ENCODE assay signal across 1 fruit fly cellular context in the genomic region with DNA sequence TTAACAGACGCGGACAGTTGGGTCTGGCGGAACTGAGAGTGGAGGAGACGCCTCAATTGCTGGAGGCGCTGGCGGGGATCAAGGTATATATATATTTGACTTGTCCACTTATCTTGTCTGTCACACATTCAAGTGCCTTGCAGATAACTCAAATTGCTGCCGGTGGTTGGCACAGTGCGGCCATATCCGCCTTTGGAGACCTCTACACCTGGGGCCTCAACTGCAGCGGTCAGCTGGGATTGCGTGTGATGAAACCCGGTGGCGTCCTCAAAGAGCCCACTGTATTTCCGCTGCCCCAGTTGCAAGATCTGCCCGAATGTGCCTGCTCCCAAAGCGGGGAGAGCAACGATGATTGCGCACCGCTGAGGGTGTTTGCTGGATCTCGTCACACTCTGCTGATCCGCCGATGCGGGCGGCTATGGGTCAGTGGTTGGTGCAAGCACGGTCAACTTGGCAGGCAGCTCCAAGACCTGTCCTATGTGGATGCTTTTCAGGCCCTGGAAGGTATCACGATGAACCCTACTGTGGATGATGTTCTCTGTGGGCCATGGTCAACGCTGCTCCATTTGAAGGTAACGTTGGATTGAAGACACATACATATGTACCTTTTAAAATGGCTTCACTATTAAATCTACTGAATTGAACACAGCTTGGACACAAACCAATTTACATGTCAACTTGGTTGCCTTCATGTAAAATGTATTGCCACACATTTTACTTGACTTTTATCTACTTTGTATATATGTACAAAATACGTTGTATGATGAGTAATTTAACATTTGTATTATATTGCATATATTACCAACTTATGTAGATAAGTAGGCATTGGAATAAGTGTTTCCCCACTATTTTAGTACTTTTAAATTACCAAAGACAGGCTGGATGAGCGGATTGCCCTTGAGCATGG.
TF ChIP-seq lines count a peak whose summit lies in the region.

A gene (plus strand): TSS at position 844 of the 907 bp plus-strand sequence.

TF ChIP-seq in whole organism, embryonic, 481 proteins besides CTCF, POLR2A, EP300 and RAD21 (continued from another document and continues in another):
- TF ChIP-seq CG31365 (tag; optimal IDR thresholded peaks at IDR 0.05; lab: Kevin White, UChicago) = no peak
- no peak for TF ChIP-seq Tbp (GFP tag; optimal IDR thresholded peaks at IDR 0.05; lab: Kevin White, UChicago)
- TF ChIP-seq abd-A (tag; optimal IDR thresholded peaks at IDR 0.05; lab: Kevin White, UChicago) = no peak
- no peak for TF ChIP-seq gfzf (GFP tag; optimal IDR thresholded peaks at IDR 0.05; lab: Kevin White, UChicago)
- TF ChIP-seq CG14014 (GFP tag; IDR thresholded peaks at IDR 0.05; lab: Robert Waterston, UW) = no peak
- TF ChIP-seq lmd (GFP tag; IDR thresholded peaks at IDR 0.05; lab: Robert Waterston, UW) = no peak
- TF ChIP-seq caup (GFP tag; optimal IDR thresholded peaks at IDR 0.05; lab: Kevin White, UChicago; ENCODE audit: severe bottlenecking) = no peak
- TF ChIP-seq CG9437 (GFP tag; optimal IDR thresholded peaks at IDR 0.05; lab: Kevin White, UChicago) = no peak
- peak; percentile 62; the same call in 1 of the 2 replicates for TF ChIP-seq vvl (GFP tag; IDR thresholded peaks at IDR 0.05; lab: Robert Waterston, UW)
- peak; percentile 24; the same call in 1 of the 2 replicates for TF ChIP-seq Rfx (GFP tag; IDR thresholded peaks at IDR 0.05; lab: Robert Waterston, UW)
- no peak for TF ChIP-seq CG43689 (GFP tag; IDR thresholded peaks at IDR 0.05; lab: Robert Waterston, UW)
- no peak for TF ChIP-seq CG13624 (GFP tag; optimal IDR thresholded peaks at IDR 0.05; lab: Kevin White, UChicago)
- TF ChIP-seq hth (optimal IDR thresholded peaks at IDR 0.05; lab: Kevin White, UChicago) = no peak
- TF ChIP-seq CG13287 (GFP tag; IDR thresholded peaks at IDR 0.05; lab: Robert Waterston, UW; ENCODE audit: partially characterized antibody) = peak; percentile 71
- no peak for TF ChIP-seq ac (GFP tag; optimal IDR thresholded peaks at IDR 0.05; lab: Kevin White, UChicago)
- no peak for TF ChIP-seq so (GFP tag; IDR thresholded peaks at IDR 0.05; lab: Robert Waterston, UW)
- no peak for TF ChIP-seq CG11695 (GFP tag; IDR thresholded peaks at IDR 0.05; lab: Robert Waterston, UW)
- TF ChIP-seq Ets65A (GFP tag; lab: Kevin White, UChicago) = peak; percentile 60
- no peak for TF ChIP-seq CG11247 (GFP tag; IDR thresholded peaks at IDR 0.05; lab: Robert Waterston, UW)
- no peak for TF ChIP-seq grn (GFP tag; optimal IDR thresholded peaks at IDR 0.05; lab: Kevin White, UChicago)
- TF ChIP-seq vnd (GFP tag; IDR thresholded peaks at IDR 0.05; lab: Robert Waterston, UW; ENCODE audit: partially characterized antibody) = peak; percentile 45; the same call in 1 of the 3 replicates
- no peak for TF ChIP-seq Oaz (GFP tag; IDR thresholded peaks at IDR 0.05; lab: Robert Waterston, UW)
- TF ChIP-seq CG7963 (GFP tag; IDR thresholded peaks at IDR 0.05; lab: Robert Waterston, UW; ENCODE audit: partially characterized antibody) = peak; percentile 34; the same call in 1 of the 3 replicates
- TF ChIP-seq CG4404 (GFP tag; IDR thresholded peaks at IDR 0.05; lab: Robert Waterston, UW) = no peak
- TF ChIP-seq CG10462 (GFP tag; optimal IDR thresholded peaks at IDR 0.05; lab: Kevin White, UChicago) = no peak
- no peak for TF ChIP-seq CG17829 (tag; optimal IDR thresholded peaks at IDR 0.05; lab: Kevin White, UChicago)
- peak; percentile 43 for TF ChIP-seq HmgZ (tag; optimal IDR thresholded peaks at IDR 0.05; lab: Kevin White, UChicago)
- TF ChIP-seq br (optimal IDR thresholded peaks at IDR 0.05; lab: Kevin White, UChicago) = no peak
- no peak for TF ChIP-seq Spps (tag; optimal IDR thresholded peaks at IDR 0.05; lab: Kevin White, UChicago)
- no peak for TF ChIP-seq NK7.1 (GFP tag; optimal IDR thresholded peaks at IDR 0.05; lab: Kevin White, UChicago)
- no peak for TF ChIP-seq CG5245 (GFP tag; optimal IDR thresholded peaks at IDR 0.05; lab: Kevin White, UChicago)
- TF ChIP-seq CG3838 (GFP tag; optimal IDR thresholded peaks at IDR 0.05; lab: Kevin White, UChicago) = no peak
- peak; percentile 2 for TF ChIP-seq Sry-δ (GFP tag; optimal IDR thresholded peaks at IDR 0.05; lab: Kevin White, UChicago)
- TF ChIP-seq exex (tag; optimal IDR thresholded peaks at IDR 0.05; lab: Kevin White, UChicago) = peak; percentile 1
- peak; percentile 65 for TF ChIP-seq Hey (tag; optimal IDR thresholded peaks at IDR 0.05; lab: Kevin White, UChicago)
- no peak for TF ChIP-seq nom (GFP tag; optimal IDR thresholded peaks at IDR 0.05; lab: Kevin White, UChicago)
- peak in 1 of 2 experiments; percentile 21 for TF ChIP-seq Pdp1 (GFP tag; optimal IDR thresholded peaks at IDR 0.05; lab: Kevin White, UChicago)
- no peak for TF ChIP-seq CG33557 (GFP tag; optimal IDR thresholded peaks at IDR 0.05; lab: Kevin White, UChicago)
- no peak for TF ChIP-seq Ada2b (GFP tag; IDR thresholded peaks at IDR 0.05; lab: Robert Waterston, UW)
- peak; percentile 70; the same call in 2 of the 3 replicates for TF ChIP-seq CG6791 (GFP tag; IDR thresholded peaks at IDR 0.05; lab: Robert Waterston, UW; ENCODE audit: partially characterized antibody)
- no peak for TF ChIP-seq dmrt99B (tag; optimal IDR thresholded peaks at IDR 0.05; lab: Kevin White, UChicago)
- no peak for TF ChIP-seq sim (GFP tag; IDR thresholded peaks at IDR 0.05; lab: Robert Waterston, UW)
- no peak for TF ChIP-seq CG14667 (GFP tag; IDR thresholded peaks at IDR 0.05; lab: Robert Waterston, UW)
- TF ChIP-seq CG10267 (tag; optimal IDR thresholded peaks at IDR 0.05; lab: Kevin White, UChicago) = peak; percentile 19
- TF ChIP-seq disco-r (GFP tag; optimal IDR thresholded peaks at IDR 0.05; lab: Kevin White, UChicago) = no peak
- TF ChIP-seq tgo (GFP tag; IDR thresholded peaks at IDR 0.05; lab: Robert Waterston, UW) = no peak
- TF ChIP-seq cg (GFP tag; optimal IDR thresholded peaks at IDR 0.05; lab: Kevin White, UChicago) = peak; percentile 40
- TF ChIP-seq CG12299 (tag; optimal IDR thresholded peaks at IDR 0.05; lab: Kevin White, UChicago) = no peak
- no peak for TF ChIP-seq Six4 (GFP tag; optimal IDR thresholded peaks at IDR 0.05; lab: Kevin White, UChicago)
- no peak for TF ChIP-seq CG3726 (GFP tag; IDR thresholded peaks at IDR 0.05; lab: Robert Waterston, UW)
- no peak for TF ChIP-seq CG7839 (tag; optimal IDR thresholded peaks at IDR 0.05; lab: Kevin White, UChicago)
- no peak for TF ChIP-seq CG3065 (GFP tag; optimal IDR thresholded peaks at IDR 0.05; lab: Kevin White, UChicago)
- TF ChIP-seq CG18476 (GFP tag; optimal IDR thresholded peaks at IDR 0.05; lab: Kevin White, UChicago) = no peak
- no peak for TF ChIP-seq fru (optimal IDR thresholded peaks at IDR 0.05; lab: Kevin White, UChicago)
- TF ChIP-seq fd64A (GFP tag; optimal IDR thresholded peaks at IDR 0.05; lab: Kevin White, UChicago) = no peak
- TF ChIP-seq CG10366 (GFP tag; IDR thresholded peaks at IDR 0.05; lab: Robert Waterston, UW) = no peak
- TF ChIP-seq sna (GFP tag; IDR thresholded peaks at IDR 0.05; lab: Robert Waterston, UW; ENCODE audit: partially characterized antibody) = no peak; the same call in 1 of the 2 replicates
- TF ChIP-seq run (tag; optimal IDR thresholded peaks at IDR 0.05; lab: Kevin White, UChicago) = no peak
- TF ChIP-seq peb (GFP tag; IDR thresholded peaks at IDR 0.05; lab: Robert Waterston, UW) = no peak
- TF ChIP-seq CG31224 (GFP tag; IDR thresholded peaks at IDR 0.05; lab: Robert Waterston, UW) = no peak
- TF ChIP-seq CG4730 (GFP tag; IDR thresholded peaks at IDR 0.05; lab: Robert Waterston, UW) = no peak
- TF ChIP-seq Drgx (GFP tag; IDR thresholded peaks at IDR 0.05; lab: Robert Waterston, UW) = peak; percentile 14; the same call in 1 of the 2 replicates
- 0 out of 3 replicates have a peak, but pooled peaks have one; percentile 47 for TF ChIP-seq CG11456 (GFP tag; IDR thresholded peaks at IDR 0.05; lab: Robert Waterston, UW)
- no peak for TF ChIP-seq Dp (GFP tag; optimal IDR thresholded peaks at IDR 0.05; lab: Kevin White, UChicago)
- TF ChIP-seq cato (GFP tag; optimal IDR thresholded peaks at IDR 0.05; lab: Kevin White, UChicago; ENCODE audit: borderline replicate concordance) = no peak
- TF ChIP-seq sc (optimal IDR thresholded peaks at IDR 0.05; lab: Kevin White, UChicago) = no peak
- TF ChIP-seq sc (GFP tag; optimal IDR thresholded peaks at IDR 0.05; lab: Kevin White, UChicago) = no peak
- TF ChIP-seq nmo (GFP tag; optimal IDR thresholded peaks at IDR 0.05; lab: Kevin White, UChicago) = peak; percentile 13
- TF ChIP-seq stc (GFP tag; IDR thresholded peaks at IDR 0.05; lab: Robert Waterston, UW) = no peak
- no peak for TF ChIP-seq tx (GFP tag; optimal IDR thresholded peaks at IDR 0.05; lab: Kevin White, UChicago)
- TF ChIP-seq CG3995 (GFP tag; optimal IDR thresholded peaks at IDR 0.05; lab: Kevin White, UChicago) = no peak
- no peak for TF ChIP-seq YL-1 (GFP tag; optimal IDR thresholded peaks at IDR 0.05; lab: Kevin White, UChicago)
- TF ChIP-seq dm (GFP tag; optimal IDR thresholded peaks at IDR 0.05; lab: Kevin White, UChicago) = no peak
- no peak for TF ChIP-seq sug (tag; optimal IDR thresholded peaks at IDR 0.05; lab: Kevin White, UChicago)
- TF ChIP-seq lov (optimal IDR thresholded peaks at IDR 0.05; lab: Kevin White, UChicago) = no peak
- no peak for TF ChIP-seq lov (GFP tag; IDR thresholded peaks at IDR 0.05; lab: Robert Waterston, UW)
- no peak for TF ChIP-seq NC2α (GFP tag; optimal IDR thresholded peaks at IDR 0.05; lab: Kevin White, UChicago)
- no peak for TF ChIP-seq prd (optimal IDR thresholded peaks at IDR 0.05; lab: Kevin White, UChicago)
- no peak for TF ChIP-seq prd (GFP tag; IDR thresholded peaks at IDR 0.05; lab: Robert Waterston, UW)
- TF ChIP-seq pita (GFP tag; optimal IDR thresholded peaks at IDR 0.05; lab: Kevin White, UChicago) = peak; percentile 72
- TF ChIP-seq C15 (GFP tag; IDR thresholded peaks at IDR 0.05; lab: Robert Waterston, UW) = no peak
- peak; percentile 34; the same call in 2 of the 3 replicates for TF ChIP-seq CG14860 (GFP tag; IDR thresholded peaks at IDR 0.05; lab: Robert Waterston, UW; ENCODE audit: partially characterized antibody)
- peak in 1 of 2 experiments; percentile 65 for TF ChIP-seq Hr78 (GFP tag; optimal IDR thresholded peaks at IDR 0.05; lab: Kevin White, UChicago)
- TF ChIP-seq usp (GFP tag; optimal IDR thresholded peaks at IDR 0.05; lab: Kevin White, UChicago) = no peak
- TF ChIP-seq CG16813 (GFP tag; IDR thresholded peaks at IDR 0.05; lab: Robert Waterston, UW; ENCODE audit: partially characterized antibody) = peak; percentile 71
- TF ChIP-seq CG3281 (GFP tag; optimal IDR thresholded peaks at IDR 0.05; lab: Kevin White, UChicago) = no peak
- peak; percentile 88 for TF ChIP-seq CG15601 (tag; optimal IDR thresholded peaks at IDR 0.05; lab: Kevin White, UChicago)
- TF ChIP-seq bcd (GFP tag; optimal IDR thresholded peaks at IDR 0.05; lab: Kevin White, UChicago) = no peak
- no peak for TF ChIP-seq Hr51 (GFP tag; optimal IDR thresholded peaks at IDR 0.05; lab: Kevin White, UChicago)
- TF ChIP-seq stwl (tag; optimal IDR thresholded peaks at IDR 0.05; lab: Kevin White, UChicago) = peak; percentile 76
- TF ChIP-seq CG10274 (GFP tag; optimal IDR thresholded peaks at IDR 0.05; lab: Kevin White, UChicago) = peak; percentile 90
- TF ChIP-seq CG14710 (tag; optimal IDR thresholded peaks at IDR 0.05; lab: Kevin White, UChicago) = peak; percentile 94
- TF ChIP-seq Bgb (GFP tag; IDR thresholded peaks at IDR 0.05; lab: Robert Waterston, UW; ENCODE audit: partially characterized antibody) = peak; percentile 85
- TF ChIP-seq CG10321 (GFP tag; IDR thresholded peaks at IDR 0.05; lab: Robert Waterston, UW) = no peak
- TF ChIP-seq HLH4C (GFP tag; IDR thresholded peaks at IDR 0.05; lab: Robert Waterston, UW; ENCODE audit: partially characterized antibody) = peak; percentile 54; the same call in 2 of the 3 replicates
- peak; percentile 50 for TF ChIP-seq grau (tag; optimal IDR thresholded peaks at IDR 0.05; lab: Kevin White, UChicago)
- TF ChIP-seq Hmr (GFP tag; optimal IDR thresholded peaks at IDR 0.05; lab: Kevin White, UChicago) = peak; percentile 37
- TF ChIP-seq Hr39 (optimal IDR thresholded peaks at IDR 0.05; lab: Kevin White, UChicago) = no peak
- TF ChIP-seq zfh2 (GFP tag; optimal IDR thresholded peaks at IDR 0.05; lab: Kevin White, UChicago) = no peak
- TF ChIP-seq CG1529 (GFP tag; optimal IDR thresholded peaks at IDR 0.05; lab: Kevin White, UChicago) = no peak
- TF ChIP-seq nau (GFP tag; optimal IDR thresholded peaks at IDR 0.05; lab: Kevin White, UChicago) = no peak
- TF ChIP-seq CG10147 (GFP tag; optimal IDR thresholded peaks at IDR 0.05; lab: Kevin White, UChicago) = no peak
- TF ChIP-seq ranshi (GFP tag; IDR thresholded peaks at IDR 0.05; lab: Robert Waterston, UW) = no peak
- no peak for TF ChIP-seq CG8924 (tag; optimal IDR thresholded peaks at IDR 0.05; lab: Kevin White, UChicago)
- TF ChIP-seq sisA (GFP tag; IDR thresholded peaks at IDR 0.05; lab: Robert Waterston, UW) = 0 out of 2 replicates have a peak, but pooled peaks have one; percentile 6
- TF ChIP-seq inv (GFP tag; IDR thresholded peaks at IDR 0.05; lab: Robert Waterston, UW; ENCODE audit: partially characterized antibody) = peak; percentile 52; the same call in 1 of the 2 replicates
- TF ChIP-seq Meics (GFP tag; optimal IDR thresholded peaks at IDR 0.05; lab: Kevin White, UChicago) = no peak
- no peak for TF ChIP-seq CG2889 (GFP tag; IDR thresholded peaks at IDR 0.05; lab: Robert Waterston, UW)
- peak; percentile 3 for TF ChIP-seq Ets97D (GFP tag; optimal IDR thresholded peaks at IDR 0.05; lab: Kevin White, UChicago)
- no peak for TF ChIP-seq dati (GFP tag; IDR thresholded peaks at IDR 0.05; lab: Robert Waterston, UW)
- TF ChIP-seq Fer3 (tag; optimal IDR thresholded peaks at IDR 0.05; lab: Kevin White, UChicago) = no peak
- TF ChIP-seq CG42726 (GFP tag; IDR thresholded peaks at IDR 0.05; lab: Robert Waterston, UW; ENCODE audit: partially characterized antibody) = no peak; the same call in 1 of the 2 replicates
- TF ChIP-seq Hsf (GFP tag; optimal IDR thresholded peaks at IDR 0.05; lab: Kevin White, UChicago) = no peak
- peak; percentile 69 for TF ChIP-seq CG8478 (optimal IDR thresholded peaks at IDR 0.05; lab: Kevin White, UChicago)
- 0 out of 3 replicates have a peak, but pooled peaks have one; percentile 42 for TF ChIP-seq ci (GFP tag; IDR thresholded peaks at IDR 0.05; lab: Robert Waterston, UW)
- no peak for TF ChIP-seq Eip74EF (GFP tag; optimal IDR thresholded peaks at IDR 0.05; lab: Kevin White, UChicago)
- TF ChIP-seq CG2199 (GFP tag; IDR thresholded peaks at IDR 0.05; lab: Robert Waterston, UW) = peak; percentile 80
- peak; percentile 53; the same call in 1 of the 2 replicates for TF ChIP-seq nerfin-2 (GFP tag; IDR thresholded peaks at IDR 0.05; lab: Robert Waterston, UW; ENCODE audit: partially characterized antibody)
- peak; percentile 20; the same call in 1 of the 2 replicates for TF ChIP-seq CG6272 (GFP tag; IDR thresholded peaks at IDR 0.05; lab: Robert Waterston, UW)
- no peak for TF ChIP-seq Hr3 (GFP tag; optimal IDR thresholded peaks at IDR 0.05; lab: Kevin White, UChicago)
